Fruit fly (Drosophila melanogaster): ENCODE results near the gene CG5877.

- TF ChIP-seq vnd (GFP tag; IDR thresholded peaks at IDR 0.05; ENCODE audit: partially characterized antibody) (no peak), CG8478 (optimal IDR thresholded peaks at IDR 0.05) (no peak), tll (GFP tag; optimal IDR thresholded peaks at IDR 0.05) (no peak), ato (GFP tag; IDR thresholded peaks at IDR 0.05; ENCODE audit: partially characterized antibody) (no peak), exex (tag; optimal IDR thresholded peaks at IDR 0.05) (no peak), zen (tag; optimal IDR thresholded peaks at IDR 0.05) (no peak), CG9437 (GFP tag; optimal IDR thresholded peaks at IDR 0.05) (no peak), cas (GFP tag; IDR thresholded peaks at IDR 0.05) (no peak), CG11560 (tag; IDR thresholded peaks at IDR 0.05) (no peak)
These were observed 17.1 kb downstream of the CG5877 start for dm6 chrX:15309918-15310317.

Measured in whole organism, embryonic.